Fruit fly (Drosophila melanogaster) whole organism, embryonic: ENCODE results near the gene Nin.

Experiments used
- BtbVII ChIP-seq: fragments of 200-800 bp; sonication (Bioruptor generic); optimal IDR thresholded peaks from 3 replicates; lab custom pipeline; 2017; ENCODE audit warnings: missing biosample characterization, mild to moderate bottlenecking, missing genetic modification characterization
- CG10321 ChIP-seq: fragments of 200-800 bp; sonication (Bioruptor generic); IDR thresholded peaks from 2 replicates; pipeline ENCODE4 v1.3.6; 2022; ENCODE audit warnings: missing biosample characterization, missing genetic modification characterization
- CG11093 ChIP-seq: fragments of 200-800 bp; sonication (Bioruptor generic); IDR thresholded peaks from 3 replicates; pipeline ENCODE4 v1.3.6; 2022; ENCODE audit warnings: missing biosample characterization, missing genetic modification characterization
- CG12155 ChIP-seq: fragments of 200-800 bp; sonication (Bioruptor generic); optimal IDR thresholded peaks from 3 replicates; lab custom pipeline; 2016; ENCODE audit warnings: missing biosample characterization, missing genetic modification characterization
- CG12942 ChIP-seq: fragments of 200-800 bp; sonication (Bioruptor generic); optimal IDR thresholded peaks from 3 replicates; lab custom pipeline; 2016; ENCODE audit warnings: missing biosample characterization, missing genetic modification characterization
- CG13775 ChIP-seq: fragments of 200-800 bp; sonication (Bioruptor generic); optimal IDR thresholded peaks from 3 replicates; lab custom pipeline; 2017; ENCODE audit warnings: missing biosample characterization, mild to moderate bottlenecking, missing genetic modification characterization
- CG13894 ChIP-seq: fragments of 200-800 bp; sonication (Bioruptor generic); optimal IDR thresholded peaks from 3 replicates; lab custom pipeline; 2018; ENCODE audit warnings: missing biosample characterization, mild to moderate bottlenecking, missing genetic modification characterization, moderate library complexity
- CG14860 ChIP-seq: fragments of 200-800 bp; sonication (Bioruptor generic); IDR thresholded peaks from 3 replicates; pipeline ENCODE4 v1.3.6; 2022; ENCODE audit warnings: missing biosample characterization, missing genetic modification characterization; ENCODE audit not compliant: partially characterized antibody
- CG1529 ChIP-seq: fragments of 200-800 bp; sonication (Bioruptor generic); optimal IDR thresholded peaks from 3 replicates; lab custom pipeline; 2018; ENCODE audit warnings: missing biosample characterization, missing genetic modification characterization
- CG16779 ChIP-seq: fragments of 200-800 bp; sonication (Bioruptor generic); IDR thresholded peaks from 2 replicates; pipeline ENCODE4 v1.3.6; 2022; ENCODE audit warnings: missing biosample characterization, missing genetic modification characterization
- CG18011 ChIP-seq: fragments of 200-800 bp; sonication (Bioruptor generic); optimal IDR thresholded peaks from 2 replicates; lab custom pipeline; 2017; ENCODE audit warnings: missing biosample characterization, missing genetic modification characterization, mild to moderate bottlenecking, moderate library complexity, missing genotype
- CG2199 ChIP-seq: fragments of 200-800 bp; sonication (Bioruptor generic); IDR thresholded peaks from 3 replicates; pipeline ENCODE4 v1.3.6; 2022; ENCODE audit warnings: missing biosample characterization, missing genetic modification characterization
- CG2875 ChIP-seq: fragments of 200-800 bp; sonication (Bioruptor generic); optimal IDR thresholded peaks from 2 replicates; lab custom pipeline; 2017; ENCODE audit warnings: missing biosample characterization, mild to moderate bottlenecking, missing genetic modification characterization, missing genetic modification reagents
- CG30020 ChIP-seq: fragments of 200-800 bp; optimal IDR thresholded peaks from 2 replicates; lab custom pipeline; 2019; ENCODE audit warnings: missing biosample characterization, mild to moderate bottlenecking, missing genetic modification characterization, moderate library complexity
- CG31224 ChIP-seq: fragments of 200-800 bp; sonication (Bioruptor generic); IDR thresholded peaks from 2 replicates; pipeline ENCODE4 v1.3.6; 2022; ENCODE audit warnings: missing biosample characterization, missing genetic modification characterization
- CG3838 ChIP-seq: fragments of 200-800 bp; sonication (Bioruptor generic); optimal IDR thresholded peaks from 3 replicates; lab custom pipeline; 2016; ENCODE audit warnings: missing biosample characterization, missing genetic modification characterization
- CG43689 ChIP-seq: fragments of 200-800 bp; sonication (Bioruptor generic); IDR thresholded peaks from 2 replicates; pipeline ENCODE4 v1.3.6; 2022; ENCODE audit warnings: missing biosample characterization, missing genetic modification characterization
- CG4820 ChIP-seq: fragments of 200-800 bp; sonication (Bioruptor generic); optimal IDR thresholded peaks from 3 replicates; lab custom pipeline; 2016; ENCODE audit warnings: missing biosample characterization, missing genetic modification characterization
- CG4854 ChIP-seq: fragments of 200-800 bp; sonication (Bioruptor generic); optimal IDR thresholded peaks from 2 replicates; lab custom pipeline; 2016; ENCODE audit warnings: missing biosample characterization, missing genetic modification characterization, inconsistent platforms
- CG5953 ChIP-seq: fragments of 200-800 bp; sonication (Bioruptor generic); IDR thresholded peaks from 2 replicates; pipeline ENCODE4 v1.3.6; 2022; ENCODE audit warnings: missing biosample characterization, missing genetic modification characterization
- CG6791 ChIP-seq: fragments of 200-800 bp; sonication (Bioruptor generic); IDR thresholded peaks from 3 replicates; pipeline ENCODE4 v1.3.6; 2022; ENCODE audit warnings: missing biosample characterization, missing genetic modification characterization; ENCODE audit not compliant: partially characterized antibody
- CG7372 ChIP-seq: fragments of 200-800 bp; sonication (Bioruptor generic); IDR thresholded peaks from 2 replicates; pipeline ENCODE4 v1.3.6; 2022; ENCODE audit warnings: missing biosample characterization, missing genetic modification characterization
- CG7786 ChIP-seq: fragments of 200-800 bp; sonication (Bioruptor generic); optimal IDR thresholded peaks from 2 replicates; lab custom pipeline; 2016; ENCODE audit warnings: missing biosample characterization, missing genetic modification characterization
- CG7963 ChIP-seq: fragments of 200-800 bp; sonication (Bioruptor generic); IDR thresholded peaks from 3 replicates; pipeline ENCODE4 v1.3.6; 2022; ENCODE audit warnings: missing biosample characterization, missing genetic modification characterization; ENCODE audit not compliant: partially characterized antibody
- CG8388 ChIP-seq: fragments of 200-800 bp; sonication (Bioruptor generic); optimal IDR thresholded peaks from 2 replicates; lab custom pipeline; 2019; ENCODE audit warnings: missing biosample characterization, mild to moderate bottlenecking, missing genetic modification characterization, moderate library complexity
- Elba2 ChIP-seq: fragments of 200-800 bp; sonication (Bioruptor generic); optimal IDR thresholded peaks from 3 replicates; lab custom pipeline; 2016; ENCODE audit warnings: missing biosample characterization, missing genetic modification characterization
- Fer2 ChIP-seq: fragments of 200-800 bp; sonication (Bioruptor generic); optimal IDR thresholded peaks from 2 replicates; lab custom pipeline; 2018; ENCODE audit warnings: missing biosample characterization, mild to moderate bottlenecking, missing genetic modification characterization, moderate library complexity
- Max ChIP-seq: fragments of 200-800 bp; sonication (Bioruptor generic); optimal IDR thresholded peaks from 2 replicates; lab custom pipeline; 2016; ENCODE audit warnings: missing biosample characterization, mild to moderate bottlenecking, missing genetic modification characterization
- Meics ChIP-seq: fragments of 200-800 bp; sonication (Bioruptor generic); optimal IDR thresholded peaks from 2 replicates; lab custom pipeline; 2017; ENCODE audit warnings: missing biosample characterization, mild to moderate bottlenecking, missing genetic modification characterization
- Rfx ChIP-seq: fragments of 200-800 bp; sonication (Bioruptor generic); IDR thresholded peaks from 2 replicates; pipeline ENCODE4 v1.3.6; 2022; ENCODE audit warnings: missing biosample characterization, missing genetic modification characterization
- Sox102F ChIP-seq: fragments of 200-800 bp; sonication (Bioruptor generic); optimal IDR thresholded peaks from 2 replicates; lab custom pipeline; 2018; ENCODE audit warnings: missing biosample characterization, mild to moderate bottlenecking, missing genetic modification characterization, moderate library complexity
- Vsx1 ChIP-seq: fragments of 200-800 bp; sonication (Bioruptor generic); optimal IDR thresholded peaks from 2 replicates; lab custom pipeline; 2017; ENCODE audit warnings: missing biosample characterization, mild to moderate bottlenecking, missing genetic modification characterization, missing genetic modification reagents
- az2 ChIP-seq: fragments of 200-800 bp; sonication (Bioruptor generic); optimal IDR thresholded peaks from 3 replicates; lab custom pipeline; 2016; ENCODE audit warnings: missing biosample characterization, missing genetic modification characterization
- cas ChIP-seq: fragments of 200-800 bp; sonication (Bioruptor generic); IDR thresholded peaks from 2 replicates; pipeline ENCODE4 v1.3.6; 2022; ENCODE audit warnings: missing biosample characterization, missing genetic modification characterization
- chif ChIP-seq, 2 experiments: fragments of 200-800 bp; sonication (Bioruptor generic); optimal IDR thresholded peaks; 3 replicates each; lab custom pipeline; 2016; ENCODE audit warnings: missing biosample characterization in 2 of 2, missing genetic modification characterization in 2 of 2
- cwo ChIP-seq: fragments of 200-800 bp; sonication (Bioruptor generic); optimal IDR thresholded peaks from 3 replicates; lab custom pipeline; 2017; ENCODE audit warnings: missing biosample characterization, missing genetic modification characterization, mild to moderate bottlenecking, moderate library complexity, missing genetic modification reagents
- emc ChIP-seq: fragments of 200-800 bp; sonication (Bioruptor generic); optimal IDR thresholded peaks from 2 replicates; lab custom pipeline; 2016; ENCODE audit warnings: missing biosample characterization, missing genetic modification characterization
- fd3F ChIP-seq: fragments of 200-800 bp; sonication (Bioruptor generic); optimal IDR thresholded peaks from 2 replicates; lab custom pipeline; 2018; ENCODE audit warnings: missing biosample characterization, mild to moderate bottlenecking, missing genetic modification characterization, moderate library complexity
- fru ChIP-seq: fragments of >200 bp; optimal IDR thresholded peaks from 2 replicates; lab custom pipeline; 2017
- gcm ChIP-seq: fragments of 200-800 bp; sonication (Bioruptor generic); optimal IDR thresholded peaks from 2 replicates; lab custom pipeline; 2019; ENCODE audit warnings: missing biosample characterization, mild to moderate bottlenecking, missing genetic modification characterization, moderate library complexity
- gsb ChIP-seq: fragments of 200-800 bp; sonication (Bioruptor generic); IDR thresholded peaks from 2 replicates; pipeline ENCODE4 v1.3.6; 2022; ENCODE audit warnings: missing biosample characterization, missing genetic modification characterization
- jumu ChIP-seq: fragments of 200-800 bp; sonication (Bioruptor generic); optimal IDR thresholded peaks from 3 replicates; lab custom pipeline; 2016; ENCODE audit warnings: missing biosample characterization, missing genetic modification characterization
- klu ChIP-seq: fragments of 200-800 bp; sonication (Bioruptor generic); IDR thresholded peaks from 2 replicates; pipeline ENCODE4 v1.3.6; 2022; ENCODE audit warnings: missing biosample characterization, missing genetic modification characterization
- lola ChIP-seq, 3 experiments: fragments of >200 bp in 2 of 3; fragments of 200-800 bp in 1 of 3; sonication (Bioruptor generic) in 1 of 3; optimal IDR thresholded peaks; 2 replicates each; lab custom pipeline; 2017 to 2019; ENCODE audit warnings: missing biosample characterization in 3 of 3, missing genetic modification characterization in 3 of 3, mild to moderate bottlenecking in 1 of 3, moderate library complexity in 1 of 3
- run ChIP-seq: fragments of 200-800 bp; sonication (Bioruptor generic); optimal IDR thresholded peaks from 3 replicates; lab custom pipeline; 2018; ENCODE audit warnings: missing biosample characterization, mild to moderate bottlenecking, missing genetic modification characterization
- seq ChIP-seq: fragments of 200-800 bp; sonication (Bioruptor generic); IDR thresholded peaks from 2 replicates; pipeline ENCODE4 v1.3.6; 2022; ENCODE audit warnings: missing biosample characterization, missing genetic modification characterization
- slou ChIP-seq: fragments of 200-800 bp; sonication (Bioruptor generic); optimal IDR thresholded peaks from 3 replicates; lab custom pipeline; 2016; ENCODE audit warnings: missing biosample characterization, missing genetic modification characterization
- sug ChIP-seq: fragments of 200-800 bp; optimal IDR thresholded peaks from 2 replicates; lab custom pipeline; 2019; ENCODE audit warnings: missing biosample characterization, mild to moderate bottlenecking, missing genetic modification characterization, moderate library complexity
- tna ChIP-seq: fragments of 200-800 bp; sonication (Bioruptor generic); IDR thresholded peaks from 2 replicates; pipeline ENCODE4 v1.3.6; 2022; ENCODE audit warnings: missing biosample characterization, missing genetic modification characterization; ENCODE audit not compliant: partially characterized antibody
- zfh1 ChIP-seq: fragments of 200-800 bp; sonication (Bioruptor generic); IDR thresholded peaks from 3 replicates; pipeline ENCODE4 v1.3.6; 2022; ENCODE audit warnings: missing biosample characterization, missing genetic modification characterization

Gene Nin

DNA sequence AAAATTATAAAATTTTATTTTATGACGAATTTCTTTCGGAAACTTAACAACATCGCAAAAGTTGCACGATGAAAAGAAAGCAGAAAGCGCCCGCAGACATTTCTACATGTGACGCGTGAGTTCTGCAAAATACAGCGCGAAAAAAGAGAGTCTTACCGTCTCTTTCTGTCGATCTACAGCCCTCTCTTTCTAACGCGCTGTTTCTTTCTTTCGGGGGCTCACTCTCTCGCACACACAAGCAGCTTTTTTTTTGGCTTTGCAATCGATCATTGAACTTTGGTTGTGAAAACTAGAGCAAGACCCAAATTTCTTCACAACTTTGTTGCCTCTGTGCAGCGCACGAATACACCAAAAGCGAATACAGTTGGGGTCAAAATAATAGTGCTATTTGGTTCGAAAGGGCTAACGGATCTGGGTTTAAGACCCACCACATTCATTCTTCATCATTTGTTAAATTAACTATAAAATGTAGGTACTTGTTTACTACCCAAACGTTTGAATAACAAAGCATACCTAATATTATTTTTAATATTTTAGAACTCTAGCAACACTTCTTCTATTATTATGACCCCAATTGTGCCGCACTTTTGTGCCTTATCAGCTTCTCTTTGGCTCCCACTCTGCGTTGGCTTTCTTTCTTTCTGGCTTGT, 20.8 kb upstream of the Nin start (continued):
- TF ChIP-seq cas (no peak), chif (GFP tag; optimal IDR thresholded peaks at IDR 0.05; lab: Kevin White, UChicago) (peak; percentile 63 to 67), CG6791 (GFP tag; lab: Robert Waterston, UW) (no peak), CG7372 (GFP tag; lab: Robert Waterston, UW) (peak; percentile 53), Rfx (GFP tag; lab: Robert Waterston, UW) (peak; percentile 55), slou (GFP tag; lab: Kevin White, UChicago) (no peak), CG2875 (GFP tag; lab: Kevin White, UChicago) (peak; percentile 89), CG13775 (GFP tag; lab: Kevin White, UChicago) (peak; percentile 70), CG43689 (GFP tag; lab: Robert Waterston, UW) (0 out of 2 replicates have a peak, but pooled peaks have one; percentile 35), klu (GFP tag; lab: Robert Waterston, UW) (no peak), run (tag; lab: Kevin White, UChicago) (peak; percentile 88), emc (GFP tag; lab: Kevin White, UChicago) (no peak), CG13894 (tag; lab: Kevin White, UChicago) (no peak), lola (GFP tag; optimal IDR thresholded peaks at IDR 0.05; lab: Kevin White, UChicago) (peak in 1 of 3 experiments; percentile 85), CG30020 (tag; lab: Kevin White, UChicago) (peak; percentile 62), CG8388 (GFP tag; lab: Kevin White, UChicago) (peak; percentile 94), CG2199 (GFP tag; lab: Robert Waterston, UW) (no peak), tna (no peak), CG12155 (GFP tag; lab: Kevin White, UChicago) (peak; percentile 44), CG1529 (GFP tag; lab: Kevin White, UChicago) (peak; percentile 92), CG31224 (GFP tag; lab: Robert Waterston, UW) (peak; percentile 35; the same call in 1 of the 2 replicates), CG5953 (GFP tag; lab: Robert Waterston, UW) (peak; percentile 82), fd3F (GFP tag; lab: Kevin White, UChicago) (peak; percentile 23), CG16779 (no peak), CG4854 (GFP tag; lab: Kevin White, UChicago) (peak; percentile 49), cwo (GFP tag; lab: Kevin White, UChicago) (peak; percentile 76), zfh1 (GFP tag; lab: Robert Waterston, UW) (peak; percentile 77), BtbVII (peak; percentile 56), seq (peak; percentile 87), Elba2 (no peak), CG7786 (peak; percentile 46), Vsx1 (GFP tag; lab: Kevin White, UChicago) (peak; percentile 51), az2 (peak; percentile 84), CG4820 (GFP tag; lab: Kevin White, UChicago) (peak; percentile 70), CG11093 (GFP tag; lab: Robert Waterston, UW) (peak; percentile 74; the same call in 2 of the 3 replicates), gsb (GFP tag; lab: Robert Waterston, UW) (no peak), fru (lab: Kevin White, UChicago) (no peak), CG12942 (GFP tag; lab: Kevin White, UChicago) (peak; percentile 67), jumu (peak; percentile 43), CG7963 (GFP tag; lab: Robert Waterston, UW) (no peak), CG18011 (peak; percentile 57), gcm (peak; percentile 93), CG3838 (GFP tag; lab: Kevin White, UChicago) (no peak), Fer2 (tag; lab: Kevin White, UChicago) (no peak), Meics (GFP tag; lab: Kevin White, UChicago) (peak; percentile 70), CG10321 (peak; percentile 84), CG14860 (no peak), Sox102F (peak; percentile 92), sug (peak; percentile 83), Max (GFP tag; lab: Kevin White, UChicago) (peak; percentile 46)
